Worm (Caenorhabditis elegans) whole organism, L1 larva: ENCODE measurements around the gene lips-2.

Experiments used
- ama-1 ChIP-seq: fragments of 150-350 bp; optimal IDR thresholded peaks from 2 replicates; lab custom pipeline; 2014
- nhr-11 ChIP-seq: fragments of 150-350 bp; optimal IDR thresholded peaks from 2 replicates; lab custom pipeline; 2014; ENCODE audit warnings: missing biosample characterization, missing genetic modification characterization
- nhr-76 ChIP-seq: sonication (generic microtip); optimal IDR thresholded peaks from 2 replicates; lab custom pipeline; 2017; ENCODE audit warnings: missing biosample characterization, missing genetic modification characterization
- nhr-85 ChIP-seq: sonication (generic microtip); peaks from one replicate; lab custom pipeline; 2016; ENCODE audit warnings: missing genetic modification characterization, inconsistent platforms, missing compliant biosample characterization
- unc-62 ChIP-seq: fragments of 150-350 bp; optimal IDR thresholded peaks from 2 replicates; lab custom pipeline; 2014; ENCODE audit warnings: missing biosample characterization, missing genetic modification reagents, missing genetic modification characterization

- no peak for TF ChIP-seq unc-62 (GFP tag; lab: Kevin White, UChicago)
- no peak for TF ChIP-seq nhr-85 (tag; lab: Kevin White, UChicago)
- no peak for TF ChIP-seq ama-1 (lab: Kevin White, UChicago)
- no peak for TF ChIP-seq nhr-11
- no peak for TF ChIP-seq nhr-76
These were observed 2.7 kb downstream of the lips-2 start, which contains the start of gene C04B4.5 for ce11 chrX:12288254-12288653.
